Fruit fly (Drosophila melanogaster) whole organism, wandering third instar larva: ENCODE results near the gene tctn.

Experiments used
- CG9705 ChIP-seq: fragments of 200-800 bp; sonication (Bioruptor generic); optimal IDR thresholded peaks from 2 replicates; lab custom pipeline; 2018; ENCODE audit warnings: missing biosample characterization, mild to moderate bottlenecking, missing genetic modification characterization
- CrebA ChIP-seq: fragments of 200-800 bp; sonication (Bioruptor generic); optimal IDR thresholded peaks from 2 replicates; lab custom pipeline; 2016; ENCODE audit warnings: missing biosample characterization, mild to moderate bottlenecking, missing genetic modification characterization, borderline replicate concordance
- Dfd ChIP-seq: fragments of >200 bp; optimal IDR thresholded peaks from 2 replicates; lab custom pipeline; 2017; ENCODE audit warnings: missing biosample characterization, missing genetic modification characterization
- GATAd ChIP-seq: sonication (Bioruptor generic); optimal IDR thresholded peaks from 2 replicates; lab custom pipeline; 2016; ENCODE audit warnings: missing biosample characterization, missing genetic modification characterization
- Hr83 ChIP-seq: fragments of 200-300 bp; sonication (Bioruptor generic); optimal IDR thresholded peaks from 2 replicates; lab custom pipeline; 2016; ENCODE audit warnings: missing biosample characterization, mild to moderate bottlenecking, missing genetic modification characterization, moderate library complexity; ENCODE audit not compliant: poor library complexity, severe bottlenecking
- OdsH ChIP-seq: fragments of 200-800 bp; sonication (Bioruptor generic); optimal IDR thresholded peaks from 2 replicates; lab custom pipeline; 2016; ENCODE audit warnings: missing biosample characterization, mild to moderate bottlenecking, missing genetic modification characterization
- fru ChIP-seq: fragments of 200-800 bp; sonication (Bioruptor generic); optimal IDR thresholded peaks from 3 replicates; lab custom pipeline; 2016; ENCODE audit warnings: missing biosample characterization, mild to moderate bottlenecking, missing genetic modification characterization
- pan ChIP-seq: fragments of >200 bp; optimal IDR thresholded peaks from 2 replicates; lab custom pipeline; 2017
- psq ChIP-seq: fragments of 200-800 bp; sonication (Bioruptor generic); optimal IDR thresholded peaks from 3 replicates; lab custom pipeline; 2017; ENCODE audit warnings: missing biosample characterization, mild to moderate bottlenecking, missing genetic modification characterization, moderate library complexity
- woc ChIP-seq: sonication (Bioruptor generic); optimal IDR thresholded peaks from 2 replicates; lab custom pipeline; 2016; ENCODE audit warnings: missing biosample characterization, mild to moderate bottlenecking, missing genetic modification characterization

DNA sequence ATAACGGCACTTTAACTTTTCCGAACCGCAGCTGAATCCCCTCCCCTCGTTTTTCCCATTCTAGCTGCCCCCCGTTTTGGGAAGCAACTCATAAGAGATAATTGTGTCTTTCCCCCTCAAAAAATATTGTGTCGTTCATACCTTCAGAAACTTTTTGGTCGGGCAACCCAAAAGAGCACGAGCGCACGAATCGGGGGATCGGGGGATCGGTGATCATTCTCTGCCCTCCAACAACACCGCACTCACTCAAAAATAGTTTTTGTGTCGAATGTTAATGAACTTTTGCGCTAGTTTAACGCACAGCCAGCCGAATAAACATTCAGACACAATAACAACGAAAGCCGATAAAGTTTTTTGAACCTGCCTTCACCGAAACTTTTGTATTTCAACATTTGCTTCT, 40.1 kb downstream of the tctn start:
- no peak for TF ChIP-seq psq (GFP tag; lab: Kevin White, UChicago)
- no peak for TF ChIP-seq CG9705
- TF ChIP-seq fru (GFP tag; lab: Kevin White, UChicago), result no peak
- TF ChIP-seq pan (lab: Kevin White, UChicago), result no peak
- no peak for TF ChIP-seq Dfd (GFP tag; lab: Kevin White, UChicago)
- no peak for TF ChIP-seq woc (GFP tag; lab: Kevin White, UChicago)
- TF ChIP-seq GATAd, result no peak
- no peak for TF ChIP-seq CrebA (GFP tag; lab: Kevin White, UChicago)
- no peak for TF ChIP-seq OdsH
- TF ChIP-seq Hr83 (GFP tag; lab: Kevin White, UChicago), result no peak
